Worm (Caenorhabditis elegans): ENCODE data around the gene B0547.2.

Gene B0547.2

ce11 chrIV:5666115-5667028, 20.6 kb downstream of the B0547.2 start:
- no peak for TF ChIP-seq unc-62 (GFP tag; optimal IDR thresholded peaks at IDR 0.05)

ce11 chrIV:5667191-5667590, 21.4 kb downstream of the B0547.2 start:
- TF ChIP-seq unc-62 (GFP tag; optimal IDR thresholded peaks at IDR 0.05) = no peak

- TF ChIP-seq unc-62 (GFP tag; optimal IDR thresholded peaks at IDR 0.05) = no peak
These were observed 23.7 kb downstream of the B0547.2 start, which contains the start of gene T19E7.6 for ce11 chrIV:5669459-5669858. T19E7.6 (minus strand) TSS chrIV:5669503.

- no peak for TF ChIP-seq unc-62 (GFP tag; optimal IDR thresholded peaks at IDR 0.05)
These were observed 25.5 kb downstream of the B0547.2 start for ce11 chrIV:5671325-5671724.

ce11 chrIV:5674435-5674834, 28.6 kb downstream of the B0547.2 start, which contains the start of gene srd-5:
srd-5 (minus strand) TSS chrIV:5674535.
- no peak for TF ChIP-seq unc-62 (GFP tag; optimal IDR thresholded peaks at IDR 0.05)

- no peak for TF ChIP-seq unc-62 (GFP tag; optimal IDR thresholded peaks at IDR 0.05)
These were observed 32.2 kb downstream of the B0547.2 start, which contains the start of gene C55C3.4 for ce11 chrIV:5678044-5678443. C55C3.4 (minus strand) TSS chrIV:5678144.

ce11 chrIV:5682547-5683234, 36.9 kb downstream of the B0547.2 start, which contains the start of the genes C55C3.7 and C55C3.6:
C55C3.7 (minus strand) TSS chrIV:5682647.
C55C3.6 (plus strand) TSS chrIV:5683184.
- TF ChIP-seq unc-62 (GFP tag; optimal IDR thresholded peaks at IDR 0.05) = no peak

ce11 chrIV:5685014-5685413, 39.2 kb downstream of the B0547.2 start, which contains the start of gene C55C3.3:
C55C3.3 (plus strand) TSS chrIV:5685287.
- no peak for TF ChIP-seq unc-62 (GFP tag; optimal IDR thresholded peaks at IDR 0.05)

ce11 chrIV:5690386-5691080, 44.7 kb downstream of the B0547.2 start, which contains the start of gene C55C3.8:
C55C3.8 (plus strand) TSS chrIV:5691030.
- no peak for TF ChIP-seq unc-62 (GFP tag; optimal IDR thresholded peaks at IDR 0.05)

All from whole organism, dauer.